Worm (Caenorhabditis elegans) whole organism, L2 larva: ENCODE measurements around the gene kcmf-1.

ENCODE experiments used
- Y55F3AM.14 ChIP-seq: fragments of 200-800 bp; sonication (Bioruptor generic); optimal IDR thresholded peaks from 2 replicates; lab custom pipeline; 2018; ENCODE audit warnings: mild to moderate bottlenecking, missing genetic modification characterization, missing compliant biosample characterization
- aly-2 ChIP-seq: fragments of 150-350 bp; optimal IDR thresholded peaks from 2 replicates; lab custom pipeline; 2014; ENCODE audit warnings: missing biosample characterization, missing genetic modification characterization
- ama-1 ChIP-seq: fragments of 150-350 bp; optimal IDR thresholded peaks from 2 replicates; lab custom pipeline; 2018; ENCODE audit warnings: inconsistent platforms
- ceh-16 ChIP-seq: fragments of 150-350 bp; optimal IDR thresholded peaks from 2 replicates; lab custom pipeline; 2014; ENCODE audit warnings: missing biosample characterization, missing genetic modification characterization
- fos-1 ChIP-seq: fragments of 150-350 bp; optimal IDR thresholded peaks from 2 replicates; lab custom pipeline; 2014; ENCODE audit warnings: missing biosample characterization, missing genetic modification characterization
- lin-39 ChIP-seq: fragments of 150-350 bp; optimal IDR thresholded peaks from 2 replicates; lab custom pipeline; 2014; ENCODE audit warnings: missing biosample characterization, missing genetic modification reagents, missing genetic modification characterization
- mbf-1 ChIP-seq: sonication (generic microtip); optimal IDR thresholded peaks from 2 replicates; lab custom pipeline; 2017; ENCODE audit warnings: missing biosample characterization, missing genetic modification characterization
- sem-4 ChIP-seq: fragments of 150-350 bp; optimal IDR thresholded peaks from 2 replicates; lab custom pipeline; 2014; ENCODE audit warnings: missing biosample characterization, missing genetic modification reagents, missing genetic modification characterization
- skn-1 ChIP-seq: sonication (generic microtip); optimal IDR thresholded peaks from 2 replicates; lab custom pipeline; 2017; ENCODE audit warnings: missing biosample characterization, missing genetic modification characterization
- unc-62 ChIP-seq: fragments of 150-350 bp; optimal IDR thresholded peaks from 2 replicates; lab custom pipeline; 2014; ENCODE audit warnings: missing biosample characterization, missing genetic modification reagents, missing genetic modification characterization
- zag-1 ChIP-seq: fragments of 150-350 bp; optimal IDR thresholded peaks from 2 replicates; lab custom pipeline; 2014; ENCODE audit warnings: missing biosample characterization, missing genetic modification characterization
- ztf-11 ChIP-seq: sonication (generic microtip); optimal IDR thresholded peaks from 2 replicates; lab custom pipeline; 2017; ENCODE audit warnings: missing biosample characterization, missing genetic modification characterization

- TF ChIP-seq lin-39 (tag; lab: Kevin White, UChicago) (no peak), aly-2 (no peak), ama-1 (lab: Kevin White, UChicago) (no peak), mbf-1 (tag; lab: Kevin White, UChicago) (no peak), Y55F3AM.14 (no peak), skn-1 (tag; lab: Kevin White, UChicago) (no peak), sem-4 (no peak), unc-62 (no peak), zag-1 (no peak), ceh-16 (tag; lab: Kevin White, UChicago) (no peak), fos-1 (tag; lab: Kevin White, UChicago) (no peak), ztf-11 (tag; lab: Kevin White, UChicago) (no peak)
These were observed 22.3 kb upstream of the kcmf-1 start for ce11 chrIII:7806947-7807346.
